Fruit fly (Drosophila melanogaster) whole organism: ENCODE data around the gene cni.

Experiments
- CG8478 ChIP-seq: fragments of >200 bp; optimal IDR thresholded peaks from 2 replicates; lab custom pipeline; 2018; ENCODE audit warnings: inconsistent platforms
- Dll ChIP-seq: fragments of >200 bp; optimal IDR thresholded peaks from 2 replicates; lab custom pipeline; 2017
- EcR ChIP-seq, 2 experiments: fragments of >200 bp; optimal IDR thresholded peaks; 2 replicates each; lab custom pipeline; 2017; ENCODE audit warnings: missing biosample characterization in 2 of 2, missing genetic modification characterization in 2 of 2, missing genetic modification reagents in 2 of 2
- pan ChIP-seq: fragments of >200 bp; optimal IDR thresholded peaks from 2 replicates; lab custom pipeline; 2017
- psq ChIP-seq: fragments of >200 bp; optimal IDR thresholded peaks from 2 replicates; lab custom pipeline; 2017
- usp ChIP-seq: fragments of >200 bp; optimal IDR thresholded peaks from 2 replicates; lab custom pipeline; 2017; ENCODE audit warnings: missing biosample characterization, missing genetic modification characterization, mixed read lengths

The cni gene

dm6 chr2L:16268107-16268539 is 42.4 kb downstream of the cni start:
- no peak for TF ChIP-seq pan
- no peak for TF ChIP-seq CG8478 (lab: Kevin White, UChicago)
- TF ChIP-seq Dll (lab: Kevin White, UChicago) = peak; percentile 60
- no peak for TF ChIP-seq usp (GFP tag; lab: Kevin White, UChicago)
- TF ChIP-seq EcR (GFP tag; optimal IDR thresholded peaks at IDR 0.05; lab: Kevin White, UChicago) = peak in 1 of 2 experiments; percentile 76
- no peak for TF ChIP-seq psq (lab: Kevin White, UChicago)

DNA sequence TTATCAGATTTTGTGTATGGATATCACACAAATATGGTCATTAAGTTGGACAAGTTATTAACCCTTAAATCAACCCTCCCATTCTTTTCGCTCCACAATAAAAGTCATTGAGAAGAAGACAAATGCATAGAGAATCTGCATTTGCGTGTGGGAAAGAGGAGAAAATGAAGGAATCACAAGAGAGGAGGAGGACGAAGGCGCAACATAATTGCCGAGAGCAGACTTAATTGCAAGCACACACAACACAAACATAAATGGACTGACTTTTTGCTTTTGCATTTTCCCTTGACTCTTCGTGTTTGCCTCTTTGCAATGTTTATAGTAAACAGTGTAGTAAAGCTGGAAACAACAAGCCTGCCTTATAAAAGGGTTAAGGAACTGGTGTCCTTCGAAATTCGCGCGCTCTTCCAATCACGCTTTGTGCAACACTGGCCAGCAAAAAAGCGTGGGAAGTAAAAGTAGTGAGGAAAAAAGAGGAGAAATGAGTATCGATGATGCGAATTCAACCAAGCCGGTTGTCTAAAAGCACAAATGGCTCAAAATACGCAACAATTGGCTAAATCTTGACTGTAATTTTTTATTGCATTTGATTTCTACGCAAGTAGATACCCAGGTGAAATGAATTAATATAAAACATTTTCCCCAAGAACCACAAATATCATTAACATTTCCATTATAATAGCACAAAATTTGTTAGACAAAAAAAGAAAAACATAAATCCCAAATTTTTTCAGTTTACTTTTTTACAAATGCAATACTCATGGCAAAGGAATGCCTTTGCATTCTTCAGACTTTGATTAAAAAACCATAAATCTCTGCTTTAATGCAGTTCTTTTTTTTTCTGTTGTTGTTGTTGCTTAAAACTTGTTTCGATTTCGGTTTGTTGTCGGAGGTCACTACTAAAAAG is 43.1 kb downstream of the cni start:
- TF ChIP-seq EcR (GFP tag; optimal IDR thresholded peaks at IDR 0.05; lab: Kevin White, UChicago) = no peak
- no peak for TF ChIP-seq Dll (lab: Kevin White, UChicago)
- no peak for TF ChIP-seq CG8478 (lab: Kevin White, UChicago)
- TF ChIP-seq psq (lab: Kevin White, UChicago) = no peak
- TF ChIP-seq usp (GFP tag; lab: Kevin White, UChicago) = no peak
- no peak for TF ChIP-seq pan

- TF ChIP-seq psq (lab: Kevin White, UChicago) (no peak), Dll (lab: Kevin White, UChicago) (no peak), CG8478 (lab: Kevin White, UChicago) (no peak), usp (GFP tag; lab: Kevin White, UChicago) (no peak), EcR (GFP tag; optimal IDR thresholded peaks at IDR 0.05; lab: Kevin White, UChicago) (no peak), pan (no peak)
These were observed 46.8 kb downstream of the cni start for dm6 chr2L:16263723-16264122.

- TF ChIP-seq pan (no peak), psq (lab: Kevin White, UChicago) (no peak)
These were observed 48.8 kb downstream of the cni start, which contains the start of the genes twe and CG4935 for dm6 chr2L:16261576-16262217. twe (minus strand) TSS chr2L:16261877. CG4935 (plus strand) TSS chr2L:16262141.
